Worm (Caenorhabditis elegans) whole organism, late embryonic: ENCODE measurements around the gene rga-8.

Experiments used
- ceh-19 ChIP-seq: fragments of 200-800 bp; sonication (Bioruptor generic); optimal IDR thresholded peaks from 2 replicates; lab custom pipeline; 2018; ENCODE audit warnings: mild to moderate bottlenecking, missing genetic modification characterization, missing compliant biosample characterization
- ceh-24 ChIP-seq: sonication (generic microtip); optimal IDR thresholded peaks from 2 replicates; lab custom pipeline; 2016; ENCODE audit warnings: mild to moderate bottlenecking, missing genetic modification characterization, missing compliant biosample characterization
- fkh-10 ChIP-seq: fragments of 150-350 bp; optimal IDR thresholded peaks from 2 replicates; lab custom pipeline; 2014; ENCODE audit warnings: missing biosample characterization, missing genetic modification reagents, missing genetic modification characterization
- pax-1 ChIP-seq: fragments of 150-350 bp; optimal IDR thresholded peaks from 2 replicates; lab custom pipeline; 2014; ENCODE audit warnings: missing biosample characterization, missing genetic modification characterization

ce11 chrX:5260389-5260788 is 19.2 kb downstream of the rga-8 start:
- no peak for TF ChIP-seq pax-1 (tag; lab: Kevin White, UChicago)
- no peak for TF ChIP-seq ceh-24 (tag; lab: Kevin White, UChicago)
- TF ChIP-seq fkh-10 (GFP tag; lab: Kevin White, UChicago), result no peak
- no peak for TF ChIP-seq ceh-19
